Worm (Caenorhabditis elegans): ENCODE results near the gene nhr-22.

DNA sequence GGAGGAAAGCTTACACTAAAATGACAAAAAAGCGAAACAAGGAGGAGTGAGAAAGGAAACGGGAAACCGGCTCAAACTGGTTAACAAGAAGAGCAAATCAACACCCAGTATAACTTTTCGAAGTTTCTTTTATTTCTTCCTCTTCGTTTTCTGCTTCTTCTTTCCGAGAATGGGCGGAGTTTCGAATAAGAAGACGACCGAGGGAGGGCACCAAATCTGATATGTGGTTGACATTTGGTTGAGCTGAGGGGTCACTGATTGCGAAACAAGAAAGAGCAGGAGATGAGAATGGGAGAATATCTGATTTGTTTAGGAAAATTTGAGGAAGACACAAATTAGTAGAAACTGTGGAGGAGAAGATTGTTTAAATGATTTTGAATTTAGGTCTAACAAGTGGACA is 49.0 kb upstream of the nhr-22 start:
- TF ChIP-seq daf-12 (tag; optimal IDR thresholded peaks at IDR 0.05) = no peak
- no peak for TF ChIP-seq nhr-111 (GFP tag; optimal IDR thresholded peaks at IDR 0.05)
- TF ChIP-seq ceh-28 (tag; optimal IDR thresholded peaks at IDR 0.05) = no peak
- no peak for TF ChIP-seq zfp-2 (tag; optimal IDR thresholded peaks at IDR 0.05)
- no peak for TF ChIP-seq snpc-4 (tag; optimal IDR thresholded peaks at IDR 0.05)
- no peak for TF ChIP-seq pha-4 (GFP tag; IDR thresholded peaks at IDR 0.05)
- no peak for TF ChIP-seq pha-4 (tag; optimal IDR thresholded peaks at IDR 0.05)
- no peak for TF ChIP-seq unc-39 (tag; optimal IDR thresholded peaks at IDR 0.05)
- no peak for TF ChIP-seq nhr-76 (tag; optimal IDR thresholded peaks at IDR 0.05)
- no peak for TF ChIP-seq nhr-25 (tag; optimal IDR thresholded peaks at IDR 0.05; ENCODE audit: borderline replicate concordance, insufficient read depth)
- no peak for TF ChIP-seq fos-1 (tag; optimal IDR thresholded peaks at IDR 0.05)
- TF ChIP-seq R02D3.7 (tag; optimal IDR thresholded peaks at IDR 0.05) = no peak
- TF ChIP-seq ceh-62 (tag; optimal IDR thresholded peaks at IDR 0.05) = no peak

Measured in whole organism, L4 larva.